Worm (Caenorhabditis elegans): ENCODE measurements around the gene Y58A7A.2.

Y58A7A.2 gene

DNA sequence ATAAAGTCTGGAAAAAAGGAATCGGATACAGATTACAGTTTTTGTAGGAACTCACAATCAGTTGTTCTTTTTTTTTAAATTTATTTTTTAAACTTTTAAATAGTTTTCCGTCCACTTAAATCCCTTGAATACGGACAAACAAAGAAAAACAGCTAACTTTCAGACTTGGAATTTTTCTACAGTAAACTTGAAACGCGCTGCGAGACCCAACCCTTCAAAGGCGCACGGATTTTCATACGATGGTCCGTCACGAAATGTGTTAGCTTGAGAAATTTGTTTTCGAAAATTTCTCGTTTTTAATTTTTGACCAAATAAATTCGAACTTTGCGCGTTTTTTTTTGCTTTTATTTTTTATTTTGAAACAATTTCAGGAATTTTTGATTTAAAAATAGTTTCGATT lies 25.4 kb downstream of the Y58A7A.2 start:
- TF ChIP-seq zag-1 (tag; optimal IDR thresholded peaks at IDR 0.05) (no peak), unc-39 (tag; optimal IDR thresholded peaks at IDR 0.05) (no peak), nhr-43 (tag; optimal IDR thresholded peaks at IDR 0.05; ENCODE audit: poor library complexity, severe bottlenecking) (no peak), hmg-11 (tag; optimal IDR thresholded peaks at IDR 0.05) (no peak), nhr-23 (tag; optimal IDR thresholded peaks at IDR 0.05) (no peak), ceh-28 (tag; optimal IDR thresholded peaks at IDR 0.05) (no peak), lsy-12 (tag; optimal IDR thresholded peaks at IDR 0.05) (no peak)

DNA sequence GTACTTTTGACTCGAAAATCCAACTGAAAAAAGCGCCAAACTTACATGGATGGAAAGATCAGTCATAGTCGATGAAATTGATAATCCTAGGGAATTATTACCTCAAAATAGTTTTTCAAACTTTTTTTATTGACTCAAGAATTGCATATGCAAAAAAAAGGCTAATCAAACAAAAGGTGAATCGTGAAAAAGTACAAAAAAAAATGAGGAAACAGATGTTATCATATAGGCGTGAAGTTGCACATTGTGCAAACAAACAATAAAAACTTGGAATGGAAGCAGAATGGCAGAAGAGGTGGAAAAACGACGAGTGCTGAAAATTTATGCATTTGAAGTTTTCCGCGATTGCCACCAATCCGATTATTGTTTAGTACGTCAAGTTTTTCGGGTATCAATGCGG lies 25.9 kb downstream of the Y58A7A.2 start, which contains the start of gene exc-14:
exc-14 (minus strand) TSS at position 101 of the 400 bp plus-strand sequence.
- TF ChIP-seq nhr-23 (tag; optimal IDR thresholded peaks at IDR 0.05) (no peak), sea-2 (GFP tag; optimal IDR thresholded peaks at IDR 0.05) (no peak), lin-15B (tag; optimal IDR thresholded peaks at IDR 0.05) (no peak), lin-39 (tag; optimal IDR thresholded peaks at IDR 0.05) (no peak), mml-1 (tag; optimal IDR thresholded peaks at IDR 0.05) (no peak), nhr-43 (tag; optimal IDR thresholded peaks at IDR 0.05; ENCODE audit: poor library complexity, severe bottlenecking) (no peak), fkh-10 (GFP tag; optimal IDR thresholded peaks at IDR 0.05) (no peak), aly-2 (tag; optimal IDR thresholded peaks at IDR 0.05) (no peak), nhr-67 (tag; optimal IDR thresholded peaks at IDR 0.05) (no peak), snpc-4 (tag; optimal IDR thresholded peaks at IDR 0.05) (no peak), daf-12 (tag; optimal IDR thresholded peaks at IDR 0.05) (no peak), ama-1 (optimal IDR thresholded peaks at IDR 0.05) (no peak), ceh-82 (tag; optimal IDR thresholded peaks at IDR 0.05) (no peak), nhr-76 (tag; optimal IDR thresholded peaks at IDR 0.05) (no peak), ZK546.5 (tag; optimal IDR thresholded peaks at IDR 0.05) (no peak), tbx-2 (tag; optimal IDR thresholded peaks at IDR 0.05) (no peak), pha-4 (tag; optimal IDR thresholded peaks at IDR 0.05) (no peak)

DNA sequence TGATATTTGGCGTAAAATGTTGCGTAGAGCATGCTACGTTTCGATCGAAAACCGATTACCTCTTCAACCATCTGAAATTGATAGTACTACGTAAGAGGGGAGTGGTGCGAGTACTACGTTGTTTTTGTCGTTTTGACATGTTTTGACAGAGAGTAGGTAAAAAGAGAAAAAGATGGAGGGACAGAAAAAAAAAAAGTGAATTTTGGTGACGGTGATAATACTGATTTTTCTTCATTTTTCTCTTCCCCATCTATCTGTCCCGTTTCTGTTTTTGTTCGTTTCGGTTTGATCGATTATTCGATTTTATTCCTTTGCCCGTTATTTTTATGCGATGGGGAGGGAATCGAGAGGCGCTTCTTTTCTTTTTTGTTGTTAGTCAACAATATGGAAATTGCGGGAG lies 31.1 kb downstream of the Y58A7A.2 start, which contains the start of gene K11D12.8:
K11D12.8 (minus strand) TSS at position 77 of the 400 bp plus-strand sequence.
- TF ChIP-seq zag-1 (tag; optimal IDR thresholded peaks at IDR 0.05) (no peak), ceh-16 (tag; optimal IDR thresholded peaks at IDR 0.05) (no peak), eor-1 (tag; optimal IDR thresholded peaks at IDR 0.05) (no peak), daf-12 (tag; optimal IDR thresholded peaks at IDR 0.05) (no peak), egl-27 (tag; optimal IDR thresholded peaks at IDR 0.05) (no peak), lsy-12 (tag; optimal IDR thresholded peaks at IDR 0.05) (no peak), unc-62 (GFP tag; optimal IDR thresholded peaks at IDR 0.05) (no peak), elt-1 (tag; optimal IDR thresholded peaks at IDR 0.05) (no peak), hmg-11 (tag; optimal IDR thresholded peaks at IDR 0.05) (no peak), nhr-12 (tag; optimal IDR thresholded peaks at IDR 0.05) (no peak), ztf-11 (tag; optimal IDR thresholded peaks at IDR 0.05) (no peak), nhr-23 (tag; optimal IDR thresholded peaks at IDR 0.05) (no peak), jun-1 (tag; optimal IDR thresholded peaks at IDR 0.05) (no peak), ZK546.5 (tag; optimal IDR thresholded peaks at IDR 0.05) (no peak)

DNA sequence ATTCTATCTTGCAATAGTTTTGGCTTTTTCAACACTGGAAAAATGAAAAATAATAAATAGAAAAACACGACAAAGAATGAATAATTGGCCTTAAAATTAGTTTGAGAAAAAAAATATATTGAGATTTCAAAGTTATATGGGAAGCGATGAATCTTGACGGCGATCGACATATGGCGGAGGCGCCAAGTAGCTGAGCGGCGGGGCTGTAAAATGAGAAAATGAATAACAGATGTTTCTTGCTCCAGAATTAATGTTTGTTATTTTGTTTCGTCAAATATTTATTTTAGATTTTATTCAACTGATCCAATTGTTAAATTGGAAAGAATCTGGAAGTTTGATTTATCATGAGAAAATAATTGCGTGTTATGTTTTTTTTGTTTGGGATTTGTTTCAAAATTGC lies 32.4 kb downstream of the Y58A7A.2 start, which contains the start of gene K11D12.11:
K11D12.11 (minus strand) TSS at position 42 of the 400 bp plus-strand sequence.
- TF ChIP-seq nhr-28 (tag; optimal IDR thresholded peaks at IDR 0.05) (no peak), ama-1 (optimal IDR thresholded peaks at IDR 0.05) (no peak), daf-12 (tag; optimal IDR thresholded peaks at IDR 0.05) (no peak), unc-39 (tag; optimal IDR thresholded peaks at IDR 0.05) (no peak)

DNA sequence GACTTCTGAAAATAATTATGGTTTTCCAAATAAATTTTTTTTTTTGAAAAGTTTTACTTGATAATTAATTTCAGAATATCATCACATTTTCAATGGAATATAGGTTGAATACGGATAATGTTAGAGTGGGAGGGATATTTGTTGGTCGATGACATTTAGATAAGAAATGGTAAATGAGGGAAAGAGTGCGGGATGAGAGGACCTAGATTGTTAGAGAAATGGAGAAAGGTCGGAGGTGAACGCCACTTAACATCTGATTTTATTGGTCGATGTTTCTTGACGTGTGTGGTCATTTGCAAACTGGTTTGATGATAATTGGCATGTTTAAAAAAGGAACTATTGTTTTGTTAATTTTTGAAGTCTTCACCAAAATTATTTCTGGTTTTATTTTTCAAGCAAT lies 33.5 kb downstream of the Y58A7A.2 start:
- TF ChIP-seq R02D3.7 (tag; optimal IDR thresholded peaks at IDR 0.05) (no peak), jun-1 (tag; optimal IDR thresholded peaks at IDR 0.05) (no peak), nhr-25 (tag; optimal IDR thresholded peaks at IDR 0.05) (peak; percentile 60)

DNA sequence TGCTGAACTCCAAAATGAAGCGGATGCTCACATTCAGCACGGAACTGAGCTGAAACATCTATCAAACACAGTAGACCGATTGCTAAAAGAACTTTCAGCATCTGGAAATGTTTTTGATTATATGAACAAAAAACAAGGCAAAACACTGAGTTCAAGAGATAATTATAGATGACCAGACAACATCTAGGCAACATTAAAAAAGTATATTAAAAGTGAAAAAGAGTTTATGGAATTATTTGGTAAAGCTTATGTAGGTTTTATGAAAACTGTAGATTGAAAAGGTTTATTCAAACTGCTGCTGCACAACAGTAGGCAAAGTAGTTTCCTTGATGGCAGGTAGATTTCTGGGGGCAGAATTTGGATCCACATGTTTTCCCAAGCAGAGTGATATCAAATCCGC lies 35.6 kb downstream of the Y58A7A.2 start, which contains the start of gene K11D12.7:
K11D12.7 (minus strand) TSS at position 101 of the 400 bp plus-strand sequence.
- TF ChIP-seq nhr-67 (tag; optimal IDR thresholded peaks at IDR 0.05) (no peak), lin-39 (tag; optimal IDR thresholded peaks at IDR 0.05) (no peak), lsy-12 (tag; optimal IDR thresholded peaks at IDR 0.05) (no peak), zag-1 (tag; optimal IDR thresholded peaks at IDR 0.05) (no peak), nhr-25 (tag; optimal IDR thresholded peaks at IDR 0.05) (no peak), ztf-4 (tag; optimal IDR thresholded peaks at IDR 0.05) (no peak), R02D3.7 (tag; optimal IDR thresholded peaks at IDR 0.05) (no peak), fkh-10 (GFP tag; optimal IDR thresholded peaks at IDR 0.05) (no peak), skn-1 (tag; optimal IDR thresholded peaks at IDR 0.05) (no peak), fkh-2 (tag; optimal IDR thresholded peaks at IDR 0.05) (no peak), ama-1 (optimal IDR thresholded peaks at IDR 0.05) (no peak), fos-1 (tag; optimal IDR thresholded peaks at IDR 0.05) (no peak), nfya-1 (tag; optimal IDR thresholded peaks at IDR 0.05; ENCODE audit: insufficient read depth) (no peak)

All from whole organism, L3 larva.